1 fruit fly cellular context compared by ENCODE assay signal in genomic region chr2L:2941353-2941752, dm6.
A peak's percentile ranks its signal among the peaks of the same experiment; 100 is the strongest.
TF ChIP-seq lines count a peak whose summit lies in the region.

No protein-coding gene starts in this region.

TF ChIP-seq in whole organism, embryonic, 481 proteins besides CTCF, POLR2A, EP300 and RAD21 (continued from another document):
- TF ChIP-seq Hr51 (GFP tag; optimal IDR thresholded peaks at IDR 0.05; lab: Kevin White, UChicago) (peak in 1 of 2 experiments; percentile 20), PHDP (tag; optimal IDR thresholded peaks at IDR 0.05; lab: Kevin White, UChicago) (peak; percentile 3), CG17359 (tag; optimal IDR thresholded peaks at IDR 0.05; lab: Kevin White, UChicago) (peak; percentile 24), gem (tag; optimal IDR thresholded peaks at IDR 0.05; lab: Kevin White, UChicago) (peak; percentile 36), CG11504 (tag; optimal IDR thresholded peaks at IDR 0.05; lab: Kevin White, UChicago) (peak; percentile 40), CG7839 (tag; optimal IDR thresholded peaks at IDR 0.05; lab: Kevin White, UChicago) (peak; percentile 35), CG2120 (GFP tag; optimal IDR thresholded peaks at IDR 0.05; lab: Kevin White, UChicago) (peak; percentile 39), MTF-1 (GFP tag; optimal IDR thresholded peaks at IDR 0.05; lab: Kevin White, UChicago; ENCODE audit: borderline replicate concordance) (no peak), Med (GFP tag; lab: Kevin White, UChicago) (peak; percentile 51), ind (GFP tag; optimal IDR thresholded peaks at IDR 0.05; lab: Kevin White, UChicago) (peak; percentile 3), CG12659 (GFP tag; optimal IDR thresholded peaks at IDR 0.05; lab: Kevin White, UChicago) (no peak), CG18599 (GFP tag; optimal IDR thresholded peaks at IDR 0.05; lab: Kevin White, UChicago) (peak; percentile 63), hkb (optimal IDR thresholded peaks at IDR 0.05; lab: Kevin White, UChicago) (no peak), hkb (GFP tag; IDR thresholded peaks at IDR 0.05; lab: Robert Waterston, UW) (0 out of 2 replicates have a peak, but pooled peaks have one; percentile 31), dati (GFP tag; IDR thresholded peaks at IDR 0.05; lab: Robert Waterston, UW) (no peak), CG4360 (GFP tag; IDR thresholded peaks at IDR 0.05; lab: Robert Waterston, UW) (no peak), dmrt99B (tag; optimal IDR thresholded peaks at IDR 0.05; lab: Kevin White, UChicago) (peak; percentile 46), CG13624 (GFP tag; optimal IDR thresholded peaks at IDR 0.05; lab: Kevin White, UChicago) (no peak), lab (GFP tag; optimal IDR thresholded peaks at IDR 0.05; lab: Kevin White, UChicago) (peak; percentile 57), Ptx1 (GFP tag; IDR thresholded peaks at IDR 0.05; lab: Robert Waterston, UW) (peak; percentile 44), CG31388 (GFP tag; optimal IDR thresholded peaks at IDR 0.05; lab: Kevin White, UChicago) (no peak), row (GFP tag; IDR thresholded peaks at IDR 0.05; lab: Robert Waterston, UW) (peak; percentile 62), CG2678 (tag; optimal IDR thresholded peaks at IDR 0.05; lab: Kevin White, UChicago) (peak; percentile 47), tap (tag; optimal IDR thresholded peaks at IDR 0.05; lab: Kevin White, UChicago) (no peak), Fer1 (GFP tag; optimal IDR thresholded peaks at IDR 0.05; lab: Kevin White, UChicago) (peak; percentile 28), CG10543 (GFP tag; optimal IDR thresholded peaks at IDR 0.05; lab: Kevin White, UChicago) (no peak), HLH3B (GFP tag; IDR thresholded peaks at IDR 0.05; lab: Robert Waterston, UW) (0 out of 2 replicates have a peak, but pooled peaks have one; percentile 8), CG10979 (tag; optimal IDR thresholded peaks at IDR 0.05; lab: Kevin White, UChicago) (peak; percentile 13), NfI (GFP tag; optimal IDR thresholded peaks at IDR 0.05; lab: Kevin White, UChicago) (peak; percentile 9), CG8290 (GFP tag; optimal IDR thresholded peaks at IDR 0.05; lab: Kevin White, UChicago) (no peak), CG8290 (tag; optimal IDR thresholded peaks at IDR 0.05; lab: Kevin White, UChicago) (peak in 1 of 2 experiments; percentile 12), CG7556 (GFP tag; optimal IDR thresholded peaks at IDR 0.05; lab: Kevin White, UChicago) (peak; percentile 33), fd96Cb (tag; optimal IDR thresholded peaks at IDR 0.05; lab: Kevin White, UChicago) (peak; percentile 8), tgo (GFP tag; IDR thresholded peaks at IDR 0.05; lab: Robert Waterston, UW) (0 out of 3 replicates have a peak, but pooled peaks have one; percentile 13), Xrp1 (GFP tag; IDR thresholded peaks at IDR 0.05; lab: Robert Waterston, UW) (peak; percentile 38; the same call in 1 of the 2 replicates), CG14441 (GFP tag; IDR thresholded peaks at IDR 0.05; lab: Robert Waterston, UW) (peak; percentile 22; the same call in 1 of the 2 replicates), CG9932 (GFP tag; IDR thresholded peaks at IDR 0.05; lab: Robert Waterston, UW) (peak; percentile 28; the same call in 1 of the 2 replicates), caup (GFP tag; optimal IDR thresholded peaks at IDR 0.05; lab: Kevin White, UChicago; ENCODE audit: severe bottlenecking) (peak; percentile 42), dpn (GFP tag; optimal IDR thresholded peaks at IDR 0.05; lab: Kevin White, UChicago) (peak in 1 of 2 experiments; percentile 8), CG31224 (GFP tag; IDR thresholded peaks at IDR 0.05; lab: Robert Waterston, UW) (no peak), bowl (GFP tag; IDR thresholded peaks at IDR 0.05; lab: Robert Waterston, UW) (no peak), Sox102F (GFP tag; optimal IDR thresholded peaks at IDR 0.05; lab: Kevin White, UChicago) (peak; percentile 19), CG2129 (GFP tag; IDR thresholded peaks at IDR 0.05; lab: Robert Waterston, UW; ENCODE audit: partially characterized antibody) (no peak), dysf (GFP tag; IDR thresholded peaks at IDR 0.05; lab: Robert Waterston, UW) (peak; percentile 54; the same call in 2 of the 3 replicates), fd3F (GFP tag; optimal IDR thresholded peaks at IDR 0.05; lab: Kevin White, UChicago) (no peak), CG10366 (GFP tag; IDR thresholded peaks at IDR 0.05; lab: Robert Waterston, UW) (peak; percentile 23; the same call in 1 of the 2 replicates)
